Worm (Caenorhabditis elegans) whole organism, late embryonic: Measurements from ENCODE around the gene Y116A8B.1.
A peak's percentile ranks its signal among the peaks of the same experiment; 100 is the strongest.

Experiments used
- ceh-6 ChIP-seq: fragments of 200-800 bp; sonication (Bioruptor generic); optimal IDR thresholded peaks from 2 replicates; lab custom pipeline; 2018; ENCODE audit warnings: mild to moderate bottlenecking, missing genetic modification characterization, missing compliant biosample characterization
- fax-1 ChIP-seq: sonication (generic microtip); optimal IDR thresholded peaks from 2 replicates; lab custom pipeline; 2016; ENCODE audit warnings: missing genotype, missing genetic modification characterization, missing compliant biosample characterization
- fkh-10 ChIP-seq: fragments of 150-350 bp; optimal IDR thresholded peaks from 2 replicates; lab custom pipeline; 2014; ENCODE audit warnings: missing biosample characterization, missing genetic modification reagents, missing genetic modification characterization
- fkh-6 ChIP-seq: sonication (generic microtip); optimal IDR thresholded peaks from 2 replicates; lab custom pipeline; 2016; ENCODE audit warnings: missing genetic modification characterization, missing compliant biosample characterization
- gmeb-2 ChIP-seq: sonication (generic microtip); optimal IDR thresholded peaks from 2 replicates; lab custom pipeline; 2016; ENCODE audit warnings: missing genetic modification characterization, inconsistent platforms, missing compliant biosample characterization
- lin-11 ChIP-seq: fragments of 200-800 bp; sonication (Bioruptor generic); optimal IDR thresholded peaks from 2 replicates; lab custom pipeline; 2018; ENCODE audit warnings: mild to moderate bottlenecking, missing genetic modification characterization, missing compliant biosample characterization
- pqm-1 ChIP-seq: sonication (generic microtip); optimal IDR thresholded peaks from 2 replicates; lab custom pipeline; 2016; ENCODE audit warnings: missing genetic modification characterization, missing compliant biosample characterization
- ref-2 ChIP-seq: sonication (generic microtip); optimal IDR thresholded peaks from 2 replicates; lab custom pipeline; 2016; ENCODE audit warnings: missing genetic modification characterization, missing compliant biosample characterization
- rnt-1 ChIP-seq: sonication (generic microtip); optimal IDR thresholded peaks from 2 replicates; lab custom pipeline; 2016; ENCODE audit warnings: missing genetic modification characterization, missing compliant biosample characterization
- sox-4 ChIP-seq: sonication (generic microtip); optimal IDR thresholded peaks from 2 replicates; lab custom pipeline; 2017; ENCODE audit warnings: mild to moderate bottlenecking, missing genetic modification characterization, inconsistent platforms, missing compliant biosample characterization

DNA sequence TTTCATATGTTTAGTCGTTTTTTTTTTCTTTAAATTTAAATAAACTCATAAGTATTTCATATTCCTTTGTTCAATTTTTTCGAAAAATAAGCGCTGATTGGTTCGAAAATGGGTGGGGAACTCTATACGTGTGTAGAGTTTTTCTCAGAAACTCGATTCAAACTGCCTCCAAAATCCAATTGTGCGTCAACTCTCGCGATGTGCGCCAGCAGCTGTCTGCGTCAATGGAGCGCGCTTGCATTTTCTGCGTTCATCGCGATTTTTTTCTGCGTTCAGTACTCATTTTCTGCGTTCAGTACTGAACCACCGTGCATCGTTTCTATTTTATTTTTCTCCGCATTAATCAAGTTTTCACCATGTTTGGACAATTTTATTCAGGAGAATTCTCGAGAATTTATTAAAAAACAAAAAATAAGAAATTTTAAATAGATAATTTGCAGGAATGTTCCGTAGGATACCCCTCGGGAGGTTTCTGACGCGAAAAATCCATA is 33.6 kb downstream of the Y116A8B.1 start, which contains the start of gene eelo-2:
- TF ChIP-seq pqm-1 (tag; lab: Kevin White, UChicago) (peak; percentile 84), fkh-6 (tag; lab: Kevin White, UChicago) (peak; percentile 9), ceh-6 (GFP tag; lab: Kevin White, UChicago) (peak; percentile 53), fkh-10 (GFP tag; lab: Kevin White, UChicago) (peak; percentile 57), gmeb-2 (tag; lab: Kevin White, UChicago) (peak; percentile 54), rnt-1 (tag; lab: Kevin White, UChicago) (peak; percentile 68), ref-2 (tag; lab: Kevin White, UChicago) (peak; percentile 82), fax-1 (tag; lab: Kevin White, UChicago) (no peak), lin-11 (tag; lab: Kevin White, UChicago) (no peak), sox-4 (tag; lab: Kevin White, UChicago) (no peak)
